Fruit fly (Drosophila melanogaster) whole organism, embryonic: Measurements from ENCODE around the gene ppk30.
A peak's percentile ranks its signal among the peaks of the same experiment; 100 is the strongest.

Experiments used
- Bgb ChIP-seq: fragments of 200-800 bp; sonication (Bioruptor generic); IDR thresholded peaks from 2 replicates; pipeline ENCODE4 v1.3.6; 2022; ENCODE audit warnings: missing biosample characterization, missing genetic modification characterization; ENCODE audit not compliant: partially characterized antibody
- Blimp-1 ChIP-seq: fragments of 200-800 bp; sonication (Bioruptor generic); optimal IDR thresholded peaks from 3 replicates; lab custom pipeline; 2018; ENCODE audit warnings: missing biosample characterization, missing genetic modification characterization, mild to moderate bottlenecking, moderate library complexity, missing genetic modification reagents
- CG10431 ChIP-seq: fragments of 200-800 bp; sonication (Bioruptor generic); optimal IDR thresholded peaks from 3 replicates; lab custom pipeline; 2018; ENCODE audit warnings: missing biosample characterization, mild to moderate bottlenecking, missing genetic modification characterization
- CG10979 ChIP-seq: fragments of 200-800 bp; sonication (Bioruptor generic); optimal IDR thresholded peaks from 2 replicates; lab custom pipeline; 2018; ENCODE audit warnings: missing biosample characterization, mild to moderate bottlenecking, missing genetic modification characterization, moderate library complexity
- CG11456 ChIP-seq: fragments of 200-800 bp; sonication (Bioruptor generic); IDR thresholded peaks from 3 replicates; pipeline ENCODE4 v1.3.6; 2022; ENCODE audit warnings: missing biosample characterization, missing genetic modification characterization
- CG12769 ChIP-seq: fragments of 200-800 bp; sonication (Bioruptor generic); optimal IDR thresholded peaks from 2 replicates; lab custom pipeline; 2019; ENCODE audit warnings: missing biosample characterization, mild to moderate bottlenecking, missing genetic modification characterization, moderate library complexity
- CG1602 ChIP-seq: fragments of 200-800 bp; sonication (Bioruptor generic); optimal IDR thresholded peaks from 3 replicates; lab custom pipeline; 2016; ENCODE audit warnings: missing biosample characterization, missing genetic modification characterization
- CG18262 ChIP-seq: fragments of 200-800 bp; optimal IDR thresholded peaks from 3 replicates; lab custom pipeline; 2019; ENCODE audit warnings: missing biosample characterization, mild to moderate bottlenecking, missing genetic modification characterization, moderate library complexity
- CG2199 ChIP-seq: fragments of 200-800 bp; sonication (Bioruptor generic); IDR thresholded peaks from 3 replicates; pipeline ENCODE4 v1.3.6; 2022; ENCODE audit warnings: missing biosample characterization, missing genetic modification characterization
- CG31365 ChIP-seq: fragments of 200-800 bp; sonication (Bioruptor generic); optimal IDR thresholded peaks from 2 replicates; lab custom pipeline; 2018; ENCODE audit warnings: missing biosample characterization, mild to moderate bottlenecking, missing genetic modification characterization
- CG31441 ChIP-seq: fragments of 200-800 bp; sonication (Bioruptor generic); IDR thresholded peaks from 2 replicates; pipeline ENCODE4 v1.3.6; 2022; ENCODE audit warnings: missing biosample characterization, missing genetic modification characterization
- CG32532 ChIP-seq: fragments of 200-800 bp; sonication (Bioruptor generic); IDR thresholded peaks from 2 replicates; pipeline ENCODE4 v1.3.6; 2022; ENCODE audit warnings: missing biosample characterization, missing genetic modification characterization
- CG34224 ChIP-seq: fragments of 200-800 bp; sonication (Bioruptor generic); IDR thresholded peaks from 3 replicates; pipeline ENCODE4 v1.3.6; 2022; ENCODE audit warnings: missing biosample characterization, missing genetic modification characterization; ENCODE audit not compliant: partially characterized antibody
- CG34376 ChIP-seq: fragments of 200-800 bp; sonication (Bioruptor generic); optimal IDR thresholded peaks from 2 replicates; lab custom pipeline; 2018; ENCODE audit warnings: missing biosample characterization, mild to moderate bottlenecking, missing genetic modification characterization
- CG34422 ChIP-seq: fragments of 200-800 bp; sonication (Bioruptor generic); IDR thresholded peaks from 3 replicates; pipeline ENCODE4 v1.3.6; 2022; ENCODE audit warnings: missing biosample characterization, missing genetic modification characterization
- CG3838 ChIP-seq: fragments of 200-800 bp; sonication (Bioruptor generic); optimal IDR thresholded peaks from 3 replicates; lab custom pipeline; 2016; ENCODE audit warnings: missing biosample characterization, missing genetic modification characterization
- CG6689 ChIP-seq: fragments of 200-800 bp; sonication (Bioruptor generic); IDR thresholded peaks from 2 replicates; pipeline ENCODE4 v1.3.6; 2022; ENCODE audit warnings: missing biosample characterization, missing genetic modification characterization
- Dip3 ChIP-seq: fragments of 200-800 bp; sonication (Bioruptor generic); optimal IDR thresholded peaks from 3 replicates; lab custom pipeline; 2016; ENCODE audit warnings: missing biosample characterization, missing genetic modification characterization
- Dll ChIP-seq: fragments of 200-800 bp; sonication (Bioruptor generic); IDR thresholded peaks from 4 replicates; pipeline ENCODE4 v1.3.6; 2022; ENCODE audit warnings: missing biosample characterization, missing genetic modification characterization; ENCODE audit not compliant: partially characterized antibody
- HLH54F ChIP-seq: fragments of 200-800 bp; sonication (Bioruptor generic); optimal IDR thresholded peaks from 3 replicates; lab custom pipeline; 2016; ENCODE audit warnings: missing biosample characterization, missing genetic modification characterization
- Hr78 ChIP-seq, 2 experiments: fragments of 200-800 bp in 1 of 2; fragments of >200 bp in 1 of 2; sonication (Bioruptor generic) in 1 of 2; optimal IDR thresholded peaks; 2 replicates each; lab custom pipeline; 2017 to 2019; ENCODE audit warnings: missing biosample characterization in 2 of 2, missing genetic modification characterization in 2 of 2, mild to moderate bottlenecking in 1 of 2, moderate library complexity in 1 of 2
- Stat92E ChIP-seq, 3 experiments: fragments of >200 bp in 2 of 3; fragments of 200-800 bp in 1 of 3; sonication (Bioruptor generic) in 1 of 3; optimal IDR thresholded peaks; 2 replicates each; lab custom pipeline; 2017 to 2019; ENCODE audit warnings: missing biosample characterization in 3 of 3, missing genetic modification characterization in 3 of 3, mild to moderate bottlenecking in 1 of 3, moderate library complexity in 1 of 3
- Tbp ChIP-seq: fragments of >200 bp; optimal IDR thresholded peaks from 2 replicates; lab custom pipeline; 2018; ENCODE audit warnings: missing biosample characterization, missing genetic modification characterization
- Trl ChIP-seq, 3 experiments: fragments of >200 bp in 2 of 3; fragments of 200-800 bp in 1 of 3; sonication (Bioruptor generic) in 1 of 3; optimal IDR thresholded peaks; 2 replicates in 1 of 3; 3 replicates in 2 of 3; lab custom pipeline; 2016 to 2017; ENCODE audit warnings: missing biosample characterization in 1 of 3, missing genetic modification characterization in 1 of 3
- Xbp1 ChIP-seq: fragments of 200-800 bp; sonication (Bioruptor generic); optimal IDR thresholded peaks from 3 replicates; lab custom pipeline; 2016; ENCODE audit warnings: missing biosample characterization, mild to moderate bottlenecking, missing genetic modification characterization
- YL-1 ChIP-seq: fragments of 200-800 bp; sonication (Bioruptor generic); optimal IDR thresholded peaks from 3 replicates; lab custom pipeline; 2017; ENCODE audit warnings: missing biosample characterization, mild to moderate bottlenecking, missing genetic modification characterization
- amos ChIP-seq: fragments of 200-800 bp; sonication (Bioruptor generic); IDR thresholded peaks from 2 replicates; pipeline ENCODE4 v1.3.6; 2022; ENCODE audit warnings: missing biosample characterization, missing genetic modification characterization; ENCODE audit not compliant: partially characterized antibody
- ash1 ChIP-seq: fragments of 200-800 bp; sonication (Bioruptor generic); optimal IDR thresholded peaks from 2 replicates; lab custom pipeline; 2018; ENCODE audit warnings: missing biosample characterization, mild to moderate bottlenecking, missing genetic modification characterization
- btn ChIP-seq: fragments of 200-800 bp; sonication (Bioruptor generic); optimal IDR thresholded peaks from 2 replicates; lab custom pipeline; 2016; ENCODE audit warnings: missing biosample characterization, missing genetic modification characterization
- cg ChIP-seq: fragments of 200-800 bp; sonication (Bioruptor generic); optimal IDR thresholded peaks from 3 replicates; lab custom pipeline; 2019; ENCODE audit warnings: missing biosample characterization, mild to moderate bottlenecking, missing genetic modification characterization, moderate library complexity
- chinmo ChIP-seq: fragments of 200-800 bp; sonication (Bioruptor generic); IDR thresholded peaks from 4 replicates; pipeline ENCODE4 v1.3.6; 2022; ENCODE audit warnings: missing biosample characterization, missing genetic modification characterization; ENCODE audit not compliant: partially characterized antibody
- crol ChIP-seq: fragments of 200-800 bp; sonication (Bioruptor generic); IDR thresholded peaks from 2 replicates; pipeline ENCODE4 v1.3.6; 2022; ENCODE audit warnings: missing biosample characterization, missing genetic modification characterization
- crp ChIP-seq, 2 experiments: fragments of 200-800 bp; sonication (Bioruptor generic); optimal IDR thresholded peaks; 2 replicates in 1 of 2; 3 replicates in 1 of 2; lab custom pipeline; 2017; ENCODE audit warnings: missing biosample characterization in 2 of 2, missing genetic modification characterization in 2 of 2, mild to moderate bottlenecking in 1 of 2, moderate library complexity in 1 of 2
- dan ChIP-seq: fragments of 200-800 bp; sonication (Bioruptor generic); IDR thresholded peaks from 2 replicates; pipeline ENCODE4 v1.3.6; 2022; ENCODE audit warnings: missing biosample characterization, missing genetic modification characterization
- disco-r ChIP-seq: fragments of 200-800 bp; sonication (Bioruptor generic); optimal IDR thresholded peaks from 2 replicates; lab custom pipeline; 2016; ENCODE audit warnings: missing biosample characterization, missing genetic modification characterization
- eve ChIP-seq, 2 experiments: fragments of >200 bp; optimal IDR thresholded peaks; 2 replicates each; lab custom pipeline; 2017; ENCODE audit warnings: missing biosample characterization in 2 of 2, missing genetic modification characterization in 2 of 2
- ewg ChIP-seq: fragments of 200-800 bp; sonication (Bioruptor generic); optimal IDR thresholded peaks from 3 replicates; lab custom pipeline; 2017; ENCODE audit warnings: mild to moderate bottlenecking, missing biosample characterization, missing genetic modification reagents, missing genetic modification characterization
- gt ChIP-seq: fragments of 200-800 bp; sonication (Bioruptor generic); IDR thresholded peaks from 2 replicates; pipeline ENCODE4 v1.3.6; 2022; ENCODE audit warnings: missing biosample characterization, missing genetic modification characterization
- hth ChIP-seq: fragments of >200 bp; optimal IDR thresholded peaks from 2 replicates; lab custom pipeline; 2017; ENCODE audit warnings: inconsistent platforms
- kah ChIP-seq: fragments of 200-800 bp; sonication (Bioruptor generic); optimal IDR thresholded peaks from 2 replicates; lab custom pipeline; 2018; ENCODE audit warnings: missing biosample characterization, mild to moderate bottlenecking, missing genetic modification characterization
- nerfin-1 ChIP-seq: fragments of 200-800 bp; sonication (Bioruptor generic); optimal IDR thresholded peaks from 3 replicates; lab custom pipeline; 2019; ENCODE audit warnings: missing biosample characterization, mild to moderate bottlenecking, missing genetic modification characterization, moderate library complexity
- nom ChIP-seq: fragments of 200-800 bp; sonication (Bioruptor generic); optimal IDR thresholded peaks from 2 replicates; lab custom pipeline; 2017; ENCODE audit warnings: missing biosample characterization, missing genetic modification characterization, mild to moderate bottlenecking, moderate library complexity, missing genetic modification reagents
- onecut ChIP-seq: fragments of 200-800 bp; sonication (Bioruptor generic); IDR thresholded peaks from 2 replicates; pipeline ENCODE4 v1.3.6; 2022; ENCODE audit warnings: missing biosample characterization, missing genetic modification characterization
- prd ChIP-seq, 3 experiments: fragments of >200 bp in 2 of 3; fragments of 200-800 bp in 1 of 3; sonication (Bioruptor generic) in 1 of 3; optimal IDR thresholded peaks in 2 of 3; IDR thresholded peaks in 1 of 3; 2 replicates in 2 of 3; 3 replicates in 1 of 3; pipeline versions ENCODE4 v1.3.6 to Lab custom; 2017 to 2022; ENCODE audit warnings: missing biosample characterization in 1 of 3, missing genetic modification characterization in 1 of 3
- salm ChIP-seq: fragments of 200-800 bp; sonication (Bioruptor generic); optimal IDR thresholded peaks from 2 replicates; lab custom pipeline; 2018; ENCODE audit warnings: missing biosample characterization, mild to moderate bottlenecking, missing genetic modification characterization
- scrt ChIP-seq: fragments of 200-800 bp; sonication (Bioruptor generic); optimal IDR thresholded peaks from 2 replicates; lab custom pipeline; 2018; ENCODE audit warnings: missing biosample characterization, mild to moderate bottlenecking, missing genetic modification characterization, moderate library complexity
- sd ChIP-seq: fragments of 200-800 bp; sonication (Bioruptor generic); optimal IDR thresholded peaks from 3 replicates; lab custom pipeline; 2018; ENCODE audit warnings: missing biosample characterization, mild to moderate bottlenecking, missing genetic modification characterization, moderate library complexity
- wek ChIP-seq: fragments of 200-800 bp; sonication (Bioruptor generic); optimal IDR thresholded peaks from 3 replicates; lab custom pipeline; 2018; ENCODE audit warnings: missing biosample characterization, mild to moderate bottlenecking, missing genetic modification characterization, moderate library complexity

ppk30 gene

dm6 chr3R:29682152-29682600, 13.2 kb downstream of the ppk30 start, which contains the start of the genes CG7582 and Gycalpha99B (continued):
- TF ChIP-seq CG34422 (GFP tag; lab: Robert Waterston, UW) (no peak), CG32532 (GFP tag; lab: Robert Waterston, UW) (peak; percentile 22; the same call in 1 of the 2 replicates), CG10979 (no peak), Hr78 (GFP tag; optimal IDR thresholded peaks at IDR 0.05; lab: Kevin White, UChicago) (peak in 1 of 2 experiments; percentile 76), HLH54F (GFP tag; lab: Kevin White, UChicago) (no peak), Blimp-1 (GFP tag; lab: Kevin White, UChicago) (peak; percentile 99), CG3838 (GFP tag; lab: Kevin White, UChicago) (no peak), YL-1 (GFP tag; lab: Kevin White, UChicago) (no peak), prd (optimal IDR thresholded peaks at IDR 0.05; lab: Kevin White, UChicago) (no peak), prd (GFP tag; IDR thresholded peaks at IDR 0.05; lab: Robert Waterston, UW) (no peak), nom (GFP tag; lab: Kevin White, UChicago) (peak; percentile 44), CG1602 (GFP tag; lab: Kevin White, UChicago) (no peak), Bgb (no peak; the same call in 1 of the 2 replicates), CG6689 (GFP tag; lab: Robert Waterston, UW) (peak; percentile 82), crol (GFP tag; lab: Robert Waterston, UW) (peak; percentile 41; the same call in 1 of the 2 replicates), Trl (optimal IDR thresholded peaks at IDR 0.05; lab: Kevin White, UChicago) (peak; percentile 87 to 89), Trl (GFP tag; optimal IDR thresholded peaks at IDR 0.05; lab: Kevin White, UChicago) (no peak), kah (GFP tag; lab: Kevin White, UChicago) (peak; percentile 52), CG12769 (tag; lab: Kevin White, UChicago) (peak; percentile 41), crp (GFP tag; optimal IDR thresholded peaks at IDR 0.05; lab: Kevin White, UChicago) (no peak), CG31365 (peak; percentile 31), dan (GFP tag; lab: Robert Waterston, UW) (no peak), Dll (GFP tag; lab: Robert Waterston, UW) (peak; percentile 35; the same call in 1 of the 4 replicates), btn (GFP tag; lab: Kevin White, UChicago) (no peak), hth (lab: Kevin White, UChicago) (no peak), onecut (GFP tag; lab: Robert Waterston, UW) (peak; percentile 64), CG34224 (GFP tag; lab: Robert Waterston, UW) (0 out of 3 replicates have a peak, but pooled peaks have one; percentile 13), eve (GFP tag; optimal IDR thresholded peaks at IDR 0.05; lab: Kevin White, UChicago) (no peak), Stat92E (GFP tag; optimal IDR thresholded peaks at IDR 0.05; lab: Kevin White, UChicago) (no peak), nerfin-1 (tag; lab: Kevin White, UChicago) (peak; percentile 71), CG10431 (GFP tag; lab: Kevin White, UChicago) (no peak), CG11456 (GFP tag; lab: Robert Waterston, UW) (no peak), disco-r (GFP tag; lab: Kevin White, UChicago) (no peak), ash1 (GFP tag; lab: Kevin White, UChicago) (no peak), Xbp1 (no peak), cg (GFP tag; lab: Kevin White, UChicago) (peak; percentile 48), CG18262 (tag; lab: Kevin White, UChicago) (no peak), CG2199 (0 out of 3 replicates have a peak, but pooled peaks have one; percentile 9), wek (GFP tag; lab: Kevin White, UChicago) (no peak), CG34376 (GFP tag; lab: Kevin White, UChicago) (peak; percentile 3), scrt (GFP tag; lab: Kevin White, UChicago) (peak; percentile 99), Tbp (GFP tag; lab: Kevin White, UChicago) (no peak), sd (tag; lab: Kevin White, UChicago) (peak; percentile 89), salm (tag; lab: Kevin White, UChicago) (no peak), amos (GFP tag; lab: Robert Waterston, UW) (no peak), gt (GFP tag; lab: Robert Waterston, UW) (no peak), CG31441 (GFP tag; lab: Robert Waterston, UW) (no peak), ewg (GFP tag; lab: Kevin White, UChicago) (peak; percentile 65), chinmo (GFP tag; lab: Robert Waterston, UW) (peak; percentile 91; the same call in 2 of the 4 replicates), Dip3 (GFP tag; lab: Kevin White, UChicago) (no peak)
